Worm (Caenorhabditis elegans) whole organism, late embryonic: Measurements from ENCODE around the gene aqp-5.

Experiments
- C08G9.2 ChIP-seq: sonication (generic microtip); optimal IDR thresholded peaks from 2 replicates; lab custom pipeline; 2016; ENCODE audit warnings: mild to moderate bottlenecking, missing genetic modification characterization, moderate library complexity, missing compliant biosample characterization
- K09A11.1 ChIP-seq: sonication (generic microtip); optimal IDR thresholded peaks from 2 replicates; lab custom pipeline; 2017; ENCODE audit warnings: antibody characterized with exemption, mild to moderate bottlenecking, missing genetic modification characterization, missing compliant biosample characterization; ENCODE audit not compliant: insufficient read depth
- T23F11.4 ChIP-seq: fragments of 200-800 bp; sonication (Bioruptor generic); optimal IDR thresholded peaks from 2 replicates; lab custom pipeline; 2018; ENCODE audit warnings: mild to moderate bottlenecking, missing genetic modification characterization, missing compliant biosample characterization
- ama-1 ChIP-seq: fragments of 150-350 bp; optimal IDR thresholded peaks from 2 replicates; lab custom pipeline; 2014
- ceh-24 ChIP-seq: sonication (generic microtip); optimal IDR thresholded peaks from 2 replicates; lab custom pipeline; 2016; ENCODE audit warnings: mild to moderate bottlenecking, missing genetic modification characterization, missing compliant biosample characterization
- ceh-30 ChIP-seq: fragments of 150-350 bp; optimal IDR thresholded peaks from 2 replicates; lab custom pipeline; 2014; ENCODE audit warnings: missing biosample characterization, missing genetic modification characterization
- ceh-45 ChIP-seq: fragments of 200-800 bp; sonication (Bioruptor generic); IDR thresholded peaks from 2 replicates; pipeline ENCODE4 v1.3.6; 2022; ENCODE audit warnings: missing genetic modification reagents, missing genetic modification characterization, missing compliant biosample characterization
- ceh-48 ChIP-seq: sonication (generic microtip); optimal IDR thresholded peaks from 2 replicates; lab custom pipeline; 2016; ENCODE audit warnings: missing genetic modification characterization, inconsistent platforms, missing compliant biosample characterization
- ceh-6 ChIP-seq: fragments of 200-800 bp; sonication (Bioruptor generic); optimal IDR thresholded peaks from 2 replicates; lab custom pipeline; 2018; ENCODE audit warnings: mild to moderate bottlenecking, missing genetic modification characterization, missing compliant biosample characterization
- elt-2 ChIP-seq: sonication (generic microtip); optimal IDR thresholded peaks from 2 replicates; lab custom pipeline; 2016; ENCODE audit warnings: missing genetic modification reagents, missing genetic modification characterization, missing compliant biosample characterization
- elt-4 ChIP-seq: sonication (generic microtip); optimal IDR thresholded peaks from 2 replicates; lab custom pipeline; 2016; ENCODE audit warnings: missing genetic modification characterization, missing compliant biosample characterization
- eyg-1 ChIP-seq: sonication (generic microtip); optimal IDR thresholded peaks from 2 replicates; lab custom pipeline; 2016; ENCODE audit warnings: missing genotype, missing genetic modification characterization, missing compliant biosample characterization
- gmeb-2 ChIP-seq: sonication (generic microtip); optimal IDR thresholded peaks from 2 replicates; lab custom pipeline; 2016; ENCODE audit warnings: missing genetic modification characterization, inconsistent platforms, missing compliant biosample characterization
- hlh-13 ChIP-seq: fragments of 200-800 bp; sonication (Bioruptor generic); optimal IDR thresholded peaks from 2 replicates; lab custom pipeline; 2018; ENCODE audit warnings: mild to moderate bottlenecking, missing genetic modification characterization, missing compliant biosample characterization
- hlh-15 ChIP-seq: sonication (generic microtip); optimal IDR thresholded peaks from 2 replicates; lab custom pipeline; 2016; ENCODE audit warnings: missing genetic modification characterization, missing compliant biosample characterization
- hlh-6 ChIP-seq: sonication (generic microtip); optimal IDR thresholded peaks from 2 replicates; lab custom pipeline; 2016; ENCODE audit warnings: missing genotype, missing genetic modification characterization, missing compliant biosample characterization
- lin-11 ChIP-seq: fragments of 200-800 bp; sonication (Bioruptor generic); optimal IDR thresholded peaks from 2 replicates; lab custom pipeline; 2018; ENCODE audit warnings: mild to moderate bottlenecking, missing genetic modification characterization, missing compliant biosample characterization
- pag-3 ChIP-seq: sonication (generic microtip); optimal IDR thresholded peaks from 2 replicates; lab custom pipeline; 2016; ENCODE audit warnings: missing compliant biosample characterization, missing genetic modification characterization, borderline replicate concordance
- pax-1 ChIP-seq: fragments of 150-350 bp; optimal IDR thresholded peaks from 2 replicates; lab custom pipeline; 2014; ENCODE audit warnings: missing biosample characterization, missing genetic modification characterization
- pha-4 ChIP-seq: fragments of 150-350 bp; optimal IDR thresholded peaks from 2 replicates; lab custom pipeline; 2018; ENCODE audit warnings: missing biosample characterization, missing genetic modification reagents, missing genetic modification characterization
- ref-2 ChIP-seq: sonication (generic microtip); optimal IDR thresholded peaks from 2 replicates; lab custom pipeline; 2016; ENCODE audit warnings: missing genetic modification characterization, missing compliant biosample characterization
- sox-4 ChIP-seq: sonication (generic microtip); optimal IDR thresholded peaks from 2 replicates; lab custom pipeline; 2017; ENCODE audit warnings: mild to moderate bottlenecking, missing genetic modification characterization, inconsistent platforms, missing compliant biosample characterization
- tbx-2 ChIP-seq: sonication (generic microtip); optimal IDR thresholded peaks from 2 replicates; lab custom pipeline; 2016; ENCODE audit warnings: missing genetic modification characterization, missing compliant biosample characterization
- tbx-7 ChIP-seq: sonication (generic microtip); optimal IDR thresholded peaks from 2 replicates; lab custom pipeline; 2016; ENCODE audit warnings: missing genotype, missing genetic modification characterization, missing compliant biosample characterization
- unc-42 ChIP-seq: sonication (generic microtip); optimal IDR thresholded peaks from 2 replicates; lab custom pipeline; 2016; ENCODE audit warnings: missing genotype, missing genetic modification characterization, missing compliant biosample characterization

The aqp-5 gene

DNA sequence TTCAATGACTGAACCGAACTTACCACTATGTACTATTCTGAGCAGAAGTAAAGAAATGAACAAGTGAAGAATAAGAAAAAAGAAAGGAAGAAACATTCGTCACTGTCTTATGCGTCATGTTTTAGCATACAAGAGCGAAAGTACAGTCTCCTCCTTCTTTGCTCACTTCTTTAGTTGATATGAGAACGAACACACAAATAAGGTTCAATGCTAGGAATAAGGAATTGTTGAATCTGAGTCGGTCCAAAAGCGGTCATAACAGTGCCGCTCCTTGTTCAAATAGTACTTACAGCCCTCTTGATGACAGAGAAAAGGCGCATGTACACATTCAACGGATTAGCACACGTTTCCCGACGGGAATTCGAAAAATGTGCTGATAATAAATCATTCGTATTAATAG is 47.6 kb downstream of the aqp-5 start, which contains the start of gene F25D1.8:
Gene F25D1.8, plus strand, starts transcription at position 301 of the 400 bp plus-strand sequence.
- no peak for TF ChIP-seq lin-11 (tag; lab: Kevin White, UChicago)
- TF ChIP-seq gmeb-2 = no peak
- TF ChIP-seq hlh-6 (tag; lab: Kevin White, UChicago) = no peak
- no peak for TF ChIP-seq ama-1 (lab: Kevin White, UChicago)
- no peak for TF ChIP-seq hlh-15 (tag; lab: Kevin White, UChicago)
- TF ChIP-seq pha-4 (tag; lab: Kevin White, UChicago) = no peak
- no peak for TF ChIP-seq ref-2
- TF ChIP-seq tbx-2 (tag; lab: Kevin White, UChicago) = no peak
- no peak for TF ChIP-seq K09A11.1 (tag; lab: Kevin White, UChicago)
- no peak for TF ChIP-seq sox-4 (tag; lab: Kevin White, UChicago)
- TF ChIP-seq pax-1 = no peak
- TF ChIP-seq ceh-45 = no peak
- no peak for TF ChIP-seq C08G9.2 (tag; lab: Kevin White, UChicago)
- no peak for TF ChIP-seq eyg-1
- no peak for TF ChIP-seq T23F11.4 (GFP tag; lab: Kevin White, UChicago)
- no peak for TF ChIP-seq tbx-7

DNA sequence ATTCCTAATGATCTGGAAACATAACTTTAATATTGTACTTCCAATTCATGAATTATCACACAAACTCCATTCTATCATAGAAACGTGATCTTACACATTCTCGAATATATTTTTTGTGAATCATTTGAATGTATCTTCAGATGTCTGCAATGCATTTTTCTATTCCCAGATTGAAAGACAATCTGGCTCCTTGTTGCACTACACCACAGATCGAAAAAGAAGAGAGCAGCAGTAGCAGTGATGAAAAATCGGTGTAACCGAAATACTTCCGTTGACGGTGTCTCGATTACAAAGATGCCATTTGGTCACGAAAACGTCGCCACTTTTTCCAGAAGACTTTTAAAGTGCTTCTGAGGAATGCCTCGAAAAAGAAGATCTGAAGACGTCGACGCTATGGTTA is 48.5 kb downstream of the aqp-5 start, which contains the start of gene degt-1:
Gene degt-1, plus strand, starts transcription at position 301 of the 400 bp plus-strand sequence.
- TF ChIP-seq ceh-6 (GFP tag; lab: Kevin White, UChicago) = no peak
- no peak for TF ChIP-seq hlh-13 (GFP tag; lab: Kevin White, UChicago)
- TF ChIP-seq ceh-30 (tag; lab: Kevin White, UChicago) = no peak
- no peak for TF ChIP-seq elt-4
- no peak for TF ChIP-seq unc-42 (tag; lab: Kevin White, UChicago)
- TF ChIP-seq pag-3 (tag; lab: Kevin White, UChicago) = no peak
- no peak for TF ChIP-seq tbx-2 (tag; lab: Kevin White, UChicago)
- no peak for TF ChIP-seq ceh-24 (tag; lab: Kevin White, UChicago)
- TF ChIP-seq ceh-48 (tag; lab: Kevin White, UChicago) = no peak
- no peak for TF ChIP-seq elt-2 (tag; lab: Kevin White, UChicago)
